Worm (Caenorhabditis elegans) whole organism, mixed stage, embryonic: ENCODE measurements around the gene F21D5.5.

Experiments
- ces-1 ChIP-seq: fragments of 150-350 bp; optimal IDR thresholded peaks from 2 replicates; lab custom pipeline; 2014; ENCODE audit warnings: missing biosample characterization, missing genetic modification reagents, missing genetic modification characterization
- drap-1 ChIP-seq: fragments of 200-800 bp; sonication (Bioruptor generic); optimal IDR thresholded peaks from 3 replicates; lab custom pipeline; 2018; ENCODE audit warnings: mild to moderate bottlenecking, missing genetic modification characterization, missing compliant biosample characterization
- lin-13 ChIP-seq: fragments of 150-350 bp; optimal IDR thresholded peaks from 2 replicates; lab custom pipeline; 2014; ENCODE audit warnings: missing biosample characterization, missing genetic modification characterization
- lsy-2 ChIP-seq: fragments of 150-350 bp; optimal IDR thresholded peaks from 2 replicates; lab custom pipeline; 2014; ENCODE audit warnings: missing biosample characterization, missing genetic modification characterization
- nhr-12 ChIP-seq: fragments of 150-350 bp; optimal IDR thresholded peaks from 2 replicates; lab custom pipeline; 2014; ENCODE audit warnings: missing biosample characterization, missing genetic modification characterization
- nhr-2 ChIP-seq: fragments of 150-350 bp; optimal IDR thresholded peaks from 2 replicates; lab custom pipeline; 2014; ENCODE audit warnings: missing biosample characterization, missing genetic modification characterization
- nhr-237 ChIP-seq: fragments of 150-350 bp; optimal IDR thresholded peaks from 2 replicates; lab custom pipeline; 2014; ENCODE audit warnings: missing biosample characterization, missing genetic modification characterization
- nhr-28 ChIP-seq: fragments of 150-350 bp; optimal IDR thresholded peaks from 2 replicates; lab custom pipeline; 2014; ENCODE audit warnings: missing biosample characterization, missing genetic modification characterization
- nhr-76 ChIP-seq: sonication (generic microtip); optimal IDR thresholded peaks from 2 replicates; lab custom pipeline; 2017; ENCODE audit warnings: missing biosample characterization, missing genetic modification characterization
- pha-4 ChIP-seq: fragments of 150-350 bp; optimal IDR thresholded peaks from 2 replicates; lab custom pipeline; 2018; ENCODE audit warnings: missing biosample characterization, missing genetic modification reagents, missing genetic modification characterization
- snpc-4 ChIP-seq: fragments of 150-350 bp; optimal IDR thresholded peaks from 2 replicates; lab custom pipeline; 2014; ENCODE audit warnings: missing biosample characterization, missing genetic modification characterization
- tbx-8 ChIP-seq: fragments of 200-800 bp; sonication (Bioruptor generic); optimal IDR thresholded peaks from 2 replicates; lab custom pipeline; 2018; ENCODE audit warnings: mild to moderate bottlenecking, missing genetic modification characterization, moderate library complexity, missing compliant biosample characterization
- unc-39 ChIP-seq: fragments of 150-350 bp; optimal IDR thresholded peaks from 2 replicates; lab custom pipeline; 2014; ENCODE audit warnings: missing biosample characterization, missing genetic modification characterization
- ztf-11 ChIP-seq: fragments of 150-350 bp; optimal IDR thresholded peaks from 2 replicates; lab custom pipeline; 2014; ENCODE audit warnings: missing biosample characterization, missing genetic modification characterization

DNA sequence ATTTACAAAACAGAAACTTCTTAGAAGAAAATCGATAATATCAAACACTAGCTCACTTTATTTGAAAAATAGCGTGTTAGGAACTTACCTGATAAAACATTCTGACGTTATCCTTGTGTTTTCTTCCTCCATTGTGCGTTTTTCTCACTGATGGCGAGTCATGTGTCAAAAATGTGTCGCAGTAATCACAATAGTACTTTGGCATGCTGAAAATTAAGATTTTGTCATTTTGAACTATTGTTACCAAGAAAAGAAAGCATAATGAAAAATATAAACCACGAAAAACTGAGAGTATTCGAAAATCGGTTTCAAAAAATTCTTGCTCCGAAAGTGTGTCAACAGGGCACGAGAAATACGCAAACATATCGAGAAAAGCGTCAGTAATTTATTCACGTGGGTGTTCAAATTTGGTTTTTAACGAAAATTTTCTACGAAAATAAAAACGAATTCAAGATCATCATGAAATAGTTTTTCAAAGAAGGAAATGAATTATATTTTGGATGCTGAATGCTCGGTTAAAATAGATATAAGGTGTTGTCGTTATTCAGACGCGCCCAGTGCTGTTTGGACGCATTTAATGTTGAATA, 51.5 kb downstream of the F21D5.5 start, which contains the start of gene snrp-3:
- TF ChIP-seq lin-13 (tag; lab: Kevin White, UChicago) (peak; percentile 41), snpc-4 (tag; lab: Kevin White, UChicago) (no peak), nhr-76 (no peak), ztf-11 (tag; lab: Kevin White, UChicago) (no peak), nhr-2 (tag; lab: Kevin White, UChicago) (no peak), tbx-8 (no peak), nhr-28 (no peak), unc-39 (tag; lab: Kevin White, UChicago) (no peak), ces-1 (GFP tag; lab: Kevin White, UChicago) (peak; percentile 71), drap-1 (GFP tag; lab: Kevin White, UChicago) (no peak), lsy-2 (tag; lab: Kevin White, UChicago) (peak; percentile 72), nhr-12 (tag; lab: Kevin White, UChicago) (no peak), pha-4 (peak; percentile 79), nhr-237 (tag; lab: Kevin White, UChicago) (peak; percentile 76)
